Fruit fly (Drosophila melanogaster): Measurements from ENCODE around the gene Ald1.

Ald1 gene

DNA sequence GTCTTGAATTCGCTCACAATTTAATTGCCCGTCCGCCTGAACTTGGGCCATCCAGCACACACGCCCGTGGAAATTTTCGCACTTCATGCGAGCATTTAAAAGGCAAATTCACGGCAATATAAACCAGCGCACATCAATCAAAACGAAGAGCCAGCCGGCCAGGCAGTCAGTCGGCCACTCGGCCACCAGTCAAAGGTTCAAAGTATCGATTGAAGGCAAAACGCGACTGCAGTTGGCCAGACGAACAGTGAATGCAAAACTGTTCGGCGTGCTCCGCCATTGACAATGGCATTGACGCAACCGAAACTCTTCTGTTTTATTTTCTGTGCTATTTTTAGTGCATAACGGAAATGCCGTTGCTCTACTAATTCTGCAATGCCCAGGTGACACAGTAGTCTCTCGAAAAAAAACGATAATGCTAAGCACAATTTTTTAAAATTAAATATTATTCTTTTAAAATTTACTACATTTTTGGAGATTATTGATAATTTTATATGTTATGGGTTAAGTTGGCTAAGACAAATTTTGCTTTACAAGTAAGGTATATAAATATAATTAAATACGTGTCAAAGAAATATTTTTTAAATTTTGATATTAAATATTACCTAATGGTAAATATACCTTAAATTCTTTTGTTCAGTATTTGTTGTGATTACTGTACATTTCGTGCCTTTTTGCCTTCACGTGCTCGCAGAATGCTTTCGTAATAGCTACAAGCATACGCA, 13.4 kb downstream of the Ald1 start (continued):
- TF ChIP-seq Rfx (GFP tag; IDR thresholded peaks at IDR 0.05) (0 out of 2 replicates have a peak, but pooled peaks have one; percentile 16), CG3281 (GFP tag; optimal IDR thresholded peaks at IDR 0.05) (peak; percentile 5), Hsf (GFP tag; optimal IDR thresholded peaks at IDR 0.05) (no peak), pho (GFP tag; optimal IDR thresholded peaks at IDR 0.05) (no peak), CG10366 (GFP tag; IDR thresholded peaks at IDR 0.05) (no peak), Camta (GFP tag; optimal IDR thresholded peaks at IDR 0.05) (no peak), CG14965 (GFP tag; optimal IDR thresholded peaks at IDR 0.05; ENCODE audit: borderline replicate concordance) (no peak), Vsx1 (GFP tag; optimal IDR thresholded peaks at IDR 0.05) (no peak), CG9215 (GFP tag; IDR thresholded peaks at IDR 0.05) (no peak), pita (GFP tag; optimal IDR thresholded peaks at IDR 0.05) (no peak), ro (GFP tag; IDR thresholded peaks at IDR 0.05) (no peak), Kr (GFP tag; optimal IDR thresholded peaks at IDR 0.05) (no peak), CG15601 (tag; optimal IDR thresholded peaks at IDR 0.05) (no peak), da (GFP tag; optimal IDR thresholded peaks at IDR 0.05) (no peak), phol (tag; optimal IDR thresholded peaks at IDR 0.05) (peak; percentile 18), shn (GFP tag; optimal IDR thresholded peaks at IDR 0.05) (no peak), CG8765 (GFP tag; IDR thresholded peaks at IDR 0.05) (no peak), kah (GFP tag; optimal IDR thresholded peaks at IDR 0.05) (no peak), CG3065 (GFP tag; optimal IDR thresholded peaks at IDR 0.05) (no peak), Sox100B (GFP tag; optimal IDR thresholded peaks at IDR 0.05) (peak; percentile 41), chif (GFP tag; optimal IDR thresholded peaks at IDR 0.05) (no peak), wor (GFP tag; IDR thresholded peaks at IDR 0.05) (no peak), sug (tag; optimal IDR thresholded peaks at IDR 0.05) (no peak), CG13287 (GFP tag; IDR thresholded peaks at IDR 0.05; ENCODE audit: partially characterized antibody) (no peak), hth (optimal IDR thresholded peaks at IDR 0.05) (no peak), CG16863 (GFP tag; optimal IDR thresholded peaks at IDR 0.05) (no peak), Drgx (GFP tag; IDR thresholded peaks at IDR 0.05) (peak; percentile 43), az2 (GFP tag; optimal IDR thresholded peaks at IDR 0.05) (no peak), Ravus (GFP tag; IDR thresholded peaks at IDR 0.05) (no peak), CG9876 (GFP tag; optimal IDR thresholded peaks at IDR 0.05) (no peak), CG18476 (GFP tag; optimal IDR thresholded peaks at IDR 0.05) (no peak), CG31365 (tag; optimal IDR thresholded peaks at IDR 0.05) (no peak), Ptx1 (GFP tag; IDR thresholded peaks at IDR 0.05) (no peak), ssp (GFP tag; IDR thresholded peaks at IDR 0.05) (no peak), CG32772 (GFP tag; IDR thresholded peaks at IDR 0.05) (no peak), corto (GFP tag; optimal IDR thresholded peaks at IDR 0.05) (no peak), aop (GFP tag; IDR thresholded peaks at IDR 0.05) (no peak), seq (GFP tag; IDR thresholded peaks at IDR 0.05) (no peak), CG15514 (GFP tag; optimal IDR thresholded peaks at IDR 0.05) (no peak), Jarid2 (GFP tag; optimal IDR thresholded peaks at IDR 0.05) (no peak), CG1647 (GFP tag; optimal IDR thresholded peaks at IDR 0.05) (no peak), mam (GFP tag; optimal IDR thresholded peaks at IDR 0.05) (no peak), dmrt99B (tag; optimal IDR thresholded peaks at IDR 0.05) (peak; percentile 47), Lpt (GFP tag; optimal IDR thresholded peaks at IDR 0.05) (no peak), CG15073 (GFP tag; optimal IDR thresholded peaks at IDR 0.05) (no peak), Neu2 (GFP tag; optimal IDR thresholded peaks at IDR 0.05; ENCODE audit: borderline replicate concordance) (no peak), CG7357 (GFP tag; IDR thresholded peaks at IDR 0.05) (no peak), CG8290 (GFP tag; optimal IDR thresholded peaks at IDR 0.05) (no peak), CG8290 (tag; optimal IDR thresholded peaks at IDR 0.05) (no peak), CG18764 (GFP tag; optimal IDR thresholded peaks at IDR 0.05) (no peak), CG3407 (GFP tag; optimal IDR thresholded peaks at IDR 0.05) (no peak), z (GFP tag; IDR thresholded peaks at IDR 0.05) (no peak)
